Worm (Caenorhabditis elegans) whole organism, L1 larva: ENCODE measurements around the gene C23H3.5.
"Not testable (repeated sequence)": the region's sequence is repeated elsewhere in the genome, so short reads cannot be mapped to it uniquely, and the experiment has no call there.

Experiments used
- irx-1 ChIP-seq: sonication (generic microtip); optimal IDR thresholded peaks from 2 replicates; lab custom pipeline; 2016; ENCODE audit warnings: missing genetic modification characterization, missing compliant biosample characterization
- lsy-2 ChIP-seq, 2 experiments: fragments of 150-350 bp; optimal IDR thresholded peaks; 2 replicates each; lab custom pipeline; 2014; ENCODE audit warnings: missing biosample characterization in 2 of 2, missing genetic modification characterization in 2 of 2
- nhr-84 ChIP-seq: sonication (generic microtip); optimal IDR thresholded peaks from 2 replicates; lab custom pipeline; 2017; ENCODE audit warnings: missing biosample characterization, missing genetic modification characterization

C23H3.5 gene

DNA sequence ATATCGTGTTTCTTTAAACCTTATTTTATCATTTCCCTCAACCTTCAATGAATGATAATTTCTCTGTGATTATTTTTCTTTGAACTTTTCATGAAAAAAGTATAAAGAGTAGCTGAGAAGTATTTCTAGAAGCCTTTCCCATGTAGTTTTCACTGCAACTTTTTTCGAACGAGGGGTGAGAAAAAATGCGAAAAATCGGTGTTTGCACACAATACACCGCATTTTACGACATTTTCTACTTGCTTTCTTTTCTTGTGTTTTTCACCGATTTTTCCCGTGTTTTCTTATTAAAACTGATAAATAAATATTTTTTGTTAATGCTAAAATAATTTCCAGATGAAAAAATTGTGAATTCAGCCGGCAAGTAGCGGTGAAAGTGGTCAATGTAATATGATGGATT lies 51.5 kb downstream of the C23H3.5 start, which contains the start of gene C50D2.10:
C50D2.10 (plus strand) TSS at position 245 of the 400 bp plus-strand sequence.
- not testable (repeated sequence) for TF ChIP-seq irx-1 (tag; lab: Kevin White, UChicago); nhr-84 (tag; lab: Kevin White, UChicago); lsy-2 (tag; optimal IDR thresholded peaks at IDR 0.05; lab: Kevin White, UChicago)
- TF ChIP-seq, all 84 proteins: peak for 0; not testable (repeated sequence) for 84
